Worm (Caenorhabditis elegans) whole organism, L2 larva: ENCODE results near the gene cutl-16.

Experiments
- ZK546.5 ChIP-seq: sonication (generic microtip); optimal IDR thresholded peaks from 2 replicates; lab custom pipeline; 2017; ENCODE audit warnings: missing biosample characterization, missing genetic modification characterization
- ama-1 ChIP-seq: fragments of 150-350 bp; optimal IDR thresholded peaks from 2 replicates; lab custom pipeline; 2018; ENCODE audit warnings: inconsistent platforms
- ceh-16 ChIP-seq: fragments of 150-350 bp; optimal IDR thresholded peaks from 2 replicates; lab custom pipeline; 2014; ENCODE audit warnings: missing biosample characterization, missing genetic modification characterization
- ceh-82 ChIP-seq: fragments of 150-350 bp; optimal IDR thresholded peaks from 2 replicates; lab custom pipeline; 2014; ENCODE audit warnings: missing biosample characterization, missing genetic modification characterization
- elt-1 ChIP-seq: fragments of 150-350 bp; optimal IDR thresholded peaks from 2 replicates; lab custom pipeline; 2014; ENCODE audit warnings: missing biosample characterization, missing genetic modification characterization
- fos-1 ChIP-seq: fragments of 150-350 bp; optimal IDR thresholded peaks from 2 replicates; lab custom pipeline; 2014; ENCODE audit warnings: missing biosample characterization, missing genetic modification characterization
- lsy-2 ChIP-seq, 2 experiments: fragments of 150-350 bp in 1 of 2; sonication (generic microtip) in 1 of 2; optimal IDR thresholded peaks; 2 replicates each; lab custom pipeline; 2014 to 2017; ENCODE audit warnings: missing biosample characterization in 2 of 2, missing genetic modification characterization in 2 of 2
- mdl-1 ChIP-seq, 2 experiments: fragments of 150-350 bp in 1 of 2; sonication (generic microtip) in 1 of 2; optimal IDR thresholded peaks; 2 replicates each; lab custom pipeline; 2017; ENCODE audit warnings: missing biosample characterization in 2 of 2, missing genetic modification characterization in 2 of 2
- nhr-11 ChIP-seq: fragments of 150-350 bp; optimal IDR thresholded peaks from 2 replicates; lab custom pipeline; 2014; ENCODE audit warnings: missing biosample characterization, missing genetic modification characterization
- skn-1 ChIP-seq: sonication (generic microtip); optimal IDR thresholded peaks from 2 replicates; lab custom pipeline; 2017; ENCODE audit warnings: missing biosample characterization, missing genetic modification characterization
- ztf-11 ChIP-seq: sonication (generic microtip); optimal IDR thresholded peaks from 2 replicates; lab custom pipeline; 2017; ENCODE audit warnings: missing biosample characterization, missing genetic modification characterization

DNA sequence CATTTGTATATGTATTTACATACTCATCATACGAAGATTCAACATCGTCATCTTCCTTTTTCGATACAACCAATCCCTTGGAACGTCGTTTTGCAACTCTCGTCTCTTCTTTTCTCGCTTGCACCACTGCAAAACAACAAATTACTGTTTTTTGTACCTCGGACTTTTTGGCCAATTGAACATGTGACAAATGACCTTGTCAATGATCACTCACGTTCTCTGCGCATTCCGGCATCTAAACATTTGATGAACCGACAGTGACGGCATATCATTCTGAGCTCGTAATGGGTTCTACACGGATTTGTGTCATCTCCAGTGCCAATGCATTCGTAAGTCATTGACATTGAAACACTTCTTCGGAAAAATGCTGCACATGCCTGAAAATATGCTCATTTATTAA, 7.0 kb downstream of the cutl-16 start:
- TF ChIP-seq elt-1 (tag; lab: Kevin White, UChicago) = no peak
- no peak for TF ChIP-seq ztf-11 (tag; lab: Kevin White, UChicago)
- TF ChIP-seq ceh-16 (tag; lab: Kevin White, UChicago) = no peak
- no peak for TF ChIP-seq ama-1
- TF ChIP-seq nhr-11 (tag; lab: Kevin White, UChicago) = no peak
- TF ChIP-seq ceh-82 (tag; lab: Kevin White, UChicago) = no peak
- no peak for TF ChIP-seq skn-1
- TF ChIP-seq lsy-2 (tag; optimal IDR thresholded peaks at IDR 0.05; lab: Kevin White, UChicago) = no peak
- TF ChIP-seq ZK546.5 = no peak
- no peak for TF ChIP-seq fos-1 (tag; lab: Kevin White, UChicago)
- no peak for TF ChIP-seq mdl-1 (tag; optimal IDR thresholded peaks at IDR 0.05; lab: Kevin White, UChicago)
